Worm (Caenorhabditis elegans): Measurements from ENCODE around the gene K01A2.4.

DNA sequence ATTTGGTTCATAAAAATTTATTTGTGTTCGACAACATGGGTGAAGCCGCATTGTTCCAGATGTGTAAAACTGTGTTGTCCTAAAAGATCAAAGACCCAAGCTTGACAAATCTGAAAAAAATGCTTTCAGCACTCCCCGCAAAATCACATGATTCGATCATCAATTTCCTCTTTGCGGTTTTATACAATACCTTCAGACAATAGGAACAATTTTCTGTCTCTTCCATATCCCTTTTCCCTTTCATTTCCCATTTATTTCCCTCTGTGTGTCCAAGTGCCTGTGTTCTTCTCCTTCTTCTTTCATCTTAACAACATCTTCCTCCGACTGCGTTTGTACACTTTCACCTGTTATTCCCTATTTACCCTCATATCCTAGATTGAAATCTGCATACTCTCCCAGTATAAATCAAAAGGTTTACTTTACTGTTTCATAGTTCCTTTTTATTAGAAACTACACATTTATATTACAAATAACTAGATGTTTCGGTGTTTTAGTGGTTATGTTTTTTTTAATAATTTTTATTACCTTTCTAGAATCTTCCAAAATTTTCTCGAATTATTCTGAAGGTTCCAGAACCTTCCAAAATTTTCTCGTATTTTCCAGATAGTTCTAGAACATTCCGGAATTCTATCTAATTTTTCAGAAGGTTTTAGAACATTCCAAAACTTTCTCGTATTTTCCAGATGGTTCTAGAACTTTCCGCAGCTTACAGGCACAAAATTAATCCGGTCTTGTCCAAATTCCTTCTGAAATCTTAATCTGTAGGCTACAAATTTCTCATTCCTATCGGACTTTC is 6.1 kb upstream of the K01A2.4 start, which contains the start of gene K01A2.5:
- TF ChIP-seq nhr-76 (tag; optimal IDR thresholded peaks at IDR 0.05) (no peak), nhr-237 (tag; optimal IDR thresholded peaks at IDR 0.05) (no peak), snpc-4 (tag; optimal IDR thresholded peaks at IDR 0.05) (no peak), lsy-2 (tag; optimal IDR thresholded peaks at IDR 0.05) (no peak), zip-8 (tag; optimal IDR thresholded peaks at IDR 0.05) (no peak), unc-39 (tag; optimal IDR thresholded peaks at IDR 0.05) (no peak), lin-13 (tag; optimal IDR thresholded peaks at IDR 0.05) (no peak), pha-4 (tag; optimal IDR thresholded peaks at IDR 0.05) (no peak)
